Fruit fly (Drosophila melanogaster) whole organism, prepupa: ENCODE measurements around the gene M6.
A peak's percentile ranks its signal among the peaks of the same experiment; 100 is the strongest.

Experiments
- Blimp-1 ChIP-seq: fragments of 200-800 bp; sonication (Bioruptor generic); optimal IDR thresholded peaks from 3 replicates; lab custom pipeline; 2017; ENCODE audit warnings: missing biosample characterization, missing genetic modification characterization, mild to moderate bottlenecking, moderate library complexity, missing genetic modification reagents
- CG10631 ChIP-seq: fragments of 200-800 bp; sonication (Bioruptor generic); optimal IDR thresholded peaks from 2 replicates; lab custom pipeline; 2016; ENCODE audit warnings: missing biosample characterization, missing genetic modification characterization
- CG10669 ChIP-seq: fragments of 200-800 bp; sonication (Bioruptor generic); optimal IDR thresholded peaks from 3 replicates; lab custom pipeline; 2018; ENCODE audit warnings: missing biosample characterization, mild to moderate bottlenecking, missing genetic modification characterization, moderate library complexity
- CG11294 ChIP-seq: fragments of 200-800 bp; sonication (Bioruptor generic); IDR thresholded peaks from 2 replicates; pipeline ENCODE4 v1.3.6; 2022; ENCODE audit warnings: missing biosample characterization, missing genetic modification characterization
- CG11762 ChIP-seq: fragments of 200-800 bp; sonication (Bioruptor generic); optimal IDR thresholded peaks from 3 replicates; lab custom pipeline; 2016; ENCODE audit warnings: missing biosample characterization, missing genetic modification characterization; ENCODE audit not compliant: insufficient read depth
- CG11902 ChIP-seq: fragments of 200-800 bp; sonication (Bioruptor generic); optimal IDR thresholded peaks from 3 replicates; lab custom pipeline; 2016; ENCODE audit warnings: missing biosample characterization, missing genetic modification characterization
- CG15336 ChIP-seq: fragments of 200-800 bp; sonication (Bioruptor generic); IDR thresholded peaks from 2 replicates; pipeline ENCODE4 v1.3.6; 2022; ENCODE audit warnings: missing biosample characterization, missing genetic modification characterization
- CG1621 ChIP-seq: fragments of 200-800 bp; sonication (Bioruptor generic); optimal IDR thresholded peaks from 3 replicates; lab custom pipeline; 2018; ENCODE audit warnings: missing biosample characterization, mild to moderate bottlenecking, missing genetic modification characterization
- CG3032 ChIP-seq: fragments of 200-800 bp; optimal IDR thresholded peaks from 2 replicates; lab custom pipeline; 2019; ENCODE audit warnings: missing biosample characterization, mild to moderate bottlenecking, missing genetic modification characterization, moderate library complexity
- CG31627 ChIP-seq: fragments of 200-800 bp; sonication (Bioruptor generic); optimal IDR thresholded peaks from 3 replicates; lab custom pipeline; 2016; ENCODE audit warnings: missing biosample characterization, missing genetic modification characterization
- CG32006 ChIP-seq: fragments of 200-800 bp; sonication (Bioruptor generic); optimal IDR thresholded peaks from 3 replicates; lab custom pipeline; 2017; ENCODE audit warnings: missing biosample characterization, mild to moderate bottlenecking, missing genetic modification characterization
- CG34406 ChIP-seq: fragments of 200-800 bp; sonication (Bioruptor generic); optimal IDR thresholded peaks from 3 replicates; lab custom pipeline; 2016; ENCODE audit warnings: missing biosample characterization, missing genetic modification characterization
- CG4318 ChIP-seq: fragments of 200-800 bp; sonication (Bioruptor generic); optimal IDR thresholded peaks from 3 replicates; lab custom pipeline; 2017; ENCODE audit warnings: missing biosample characterization, mild to moderate bottlenecking, missing genetic modification characterization
- CG6163 ChIP-seq: fragments of 200-800 bp; sonication (Bioruptor generic); IDR thresholded peaks from 3 replicates; pipeline ENCODE4 v1.3.6; 2022; ENCODE audit warnings: missing biosample characterization, missing genetic modification characterization
- CG6276 ChIP-seq: fragments of 200-800 bp; sonication (Bioruptor generic); optimal IDR thresholded peaks from 2 replicates; lab custom pipeline; 2017; ENCODE audit warnings: missing biosample characterization, mild to moderate bottlenecking, missing genetic modification characterization
- CG6808 ChIP-seq: fragments of 200-800 bp; sonication (Bioruptor generic); optimal IDR thresholded peaks from 3 replicates; lab custom pipeline; 2017; ENCODE audit warnings: missing biosample characterization, missing genetic modification characterization, mild to moderate bottlenecking, moderate library complexity, missing genetic modification reagents
- CG6854 ChIP-seq: fragments of 200-800 bp; sonication (Bioruptor generic); optimal IDR thresholded peaks from 2 replicates; lab custom pipeline; 2017; ENCODE audit warnings: missing biosample characterization, mild to moderate bottlenecking, missing genetic modification characterization
- CG7368 ChIP-seq: fragments of 200-800 bp; sonication (Bioruptor generic); optimal IDR thresholded peaks from 3 replicates; lab custom pipeline; 2016; ENCODE audit warnings: missing biosample characterization, missing genetic modification characterization
- CG8119 ChIP-seq: fragments of 200-800 bp; sonication (Bioruptor generic); IDR thresholded peaks from 3 replicates; pipeline ENCODE4 v1.3.6; 2022; ENCODE audit warnings: missing biosample characterization, missing genetic modification characterization
- CG8319 ChIP-seq: fragments of 200-800 bp; sonication (Bioruptor generic); optimal IDR thresholded peaks from 3 replicates; lab custom pipeline; 2016; ENCODE audit warnings: missing biosample characterization, missing genetic modification characterization
- CG9139 ChIP-seq: fragments of 200-800 bp; sonication (Bioruptor generic); optimal IDR thresholded peaks from 3 replicates; lab custom pipeline; 2017; ENCODE audit warnings: missing biosample characterization, mild to moderate bottlenecking, missing genetic modification characterization
- Eip75B ChIP-seq: fragments of 200-800 bp; sonication (Bioruptor generic); optimal IDR thresholded peaks from 3 replicates; lab custom pipeline; 2016; ENCODE audit warnings: missing biosample characterization, missing genetic modification characterization
- Eip78C ChIP-seq: fragments of 200-800 bp; sonication (Bioruptor generic); peaks from one replicate; lab custom pipeline; 2016; ENCODE audit warnings: missing biosample characterization, missing genetic modification characterization
- Eip93F ChIP-seq: fragments of 200-800 bp; sonication (Bioruptor generic); optimal IDR thresholded peaks from 2 replicates; lab custom pipeline; 2016; ENCODE audit warnings: missing biosample characterization, mild to moderate bottlenecking, missing genetic modification characterization
- Ets96B ChIP-seq: fragments of 200-800 bp; optimal IDR thresholded peaks from 2 replicates; lab custom pipeline; 2019; ENCODE audit warnings: missing biosample characterization, mild to moderate bottlenecking, missing genetic modification characterization, moderate library complexity
- Gug ChIP-seq: fragments of 200-800 bp; sonication (Bioruptor generic); IDR thresholded peaks from 2 replicates; pipeline ENCODE4 v1.3.6; 2022; ENCODE audit warnings: missing biosample characterization, missing genetic modification characterization
- Hr38 ChIP-seq: sonication (Bioruptor generic); optimal IDR thresholded peaks from 2 replicates; lab custom pipeline; 2016; ENCODE audit warnings: missing biosample characterization, missing genetic modification characterization
- Hr39 ChIP-seq: fragments of 200-800 bp; sonication (Bioruptor generic); optimal IDR thresholded peaks from 2 replicates; lab custom pipeline; 2016; ENCODE audit warnings: missing biosample characterization, missing genetic modification characterization
- Hr4 ChIP-seq: fragments of 200-800 bp; sonication (Bioruptor generic); optimal IDR thresholded peaks from 3 replicates; lab custom pipeline; 2016; ENCODE audit warnings: missing biosample characterization, missing genetic modification characterization
- Lpt ChIP-seq: fragments of 200-800 bp; sonication (Bioruptor generic); optimal IDR thresholded peaks from 3 replicates; lab custom pipeline; 2016; ENCODE audit warnings: missing biosample characterization, missing genetic modification characterization
- Met ChIP-seq: fragments of 200-800 bp; sonication (Bioruptor generic); optimal IDR thresholded peaks from 3 replicates; lab custom pipeline; 2016; ENCODE audit warnings: missing biosample characterization, missing genetic modification characterization
- OdsH ChIP-seq: fragments of 200-800 bp; sonication (Bioruptor generic); optimal IDR thresholded peaks from 3 replicates; lab custom pipeline; 2016; ENCODE audit warnings: missing biosample characterization, missing genetic modification characterization
- Smox ChIP-seq: fragments of 200-800 bp; sonication (Bioruptor generic); optimal IDR thresholded peaks from 3 replicates; lab custom pipeline; 2016; ENCODE audit warnings: missing biosample characterization, missing genetic modification characterization
- Sox102F ChIP-seq: fragments of 200-800 bp; sonication (Bioruptor generic); optimal IDR thresholded peaks from 2 replicates; lab custom pipeline; 2016; ENCODE audit warnings: missing biosample characterization, mild to moderate bottlenecking, missing genetic modification characterization
- Sox14 ChIP-seq: fragments of 200-800 bp; sonication (Bioruptor generic); optimal IDR thresholded peaks from 3 replicates; lab custom pipeline; 2016; ENCODE audit warnings: missing biosample characterization, missing genetic modification characterization
- Sox15 ChIP-seq: fragments of 200-800 bp; sonication (Bioruptor generic); optimal IDR thresholded peaks from 3 replicates; lab custom pipeline; 2016; ENCODE audit warnings: missing biosample characterization, missing genetic modification characterization
- achi ChIP-seq: fragments of 200-800 bp; sonication (Bioruptor generic); optimal IDR thresholded peaks from 3 replicates; lab custom pipeline; 2016; ENCODE audit warnings: missing biosample characterization, missing genetic modification characterization
- acj6 ChIP-seq: fragments of 200-800 bp; sonication (Bioruptor generic); optimal IDR thresholded peaks from 3 replicates; lab custom pipeline; 2016; ENCODE audit warnings: missing biosample characterization, missing genetic modification characterization
- dac ChIP-seq: fragments of 200-800 bp; sonication (Bioruptor generic); optimal IDR thresholded peaks from 2 replicates; lab custom pipeline; 2017; ENCODE audit warnings: missing biosample characterization, mild to moderate bottlenecking, missing genetic modification characterization
- dsx ChIP-seq: fragments of 200-800 bp; optimal IDR thresholded peaks from 3 replicates; lab custom pipeline; 2019; ENCODE audit warnings: missing biosample characterization, mild to moderate bottlenecking, missing genetic modification characterization, moderate library complexity; ENCODE audit not compliant: poor library complexity, severe bottlenecking
- esn ChIP-seq: fragments of 200-800 bp; sonication (Bioruptor generic); optimal IDR thresholded peaks from 2 replicates; lab custom pipeline; 2016; ENCODE audit warnings: missing biosample characterization, mild to moderate bottlenecking, missing genetic modification characterization, moderate library complexity
- fd59A ChIP-seq: fragments of 200-800 bp; sonication (Bioruptor generic); optimal IDR thresholded peaks from 2 replicates; lab custom pipeline; 2017; ENCODE audit warnings: missing biosample characterization, mild to moderate bottlenecking, missing genetic modification characterization, missing genetic modification reagents
- fd85E ChIP-seq: fragments of 200-800 bp; sonication (Bioruptor generic); optimal IDR thresholded peaks from 3 replicates; lab custom pipeline; 2016; ENCODE audit warnings: missing biosample characterization, missing genetic modification characterization
- fkh ChIP-seq: fragments of 200-800 bp; sonication (Bioruptor generic); optimal IDR thresholded peaks from 3 replicates; lab custom pipeline; 2017; ENCODE audit warnings: missing biosample characterization, mild to moderate bottlenecking, missing genetic modification characterization, moderate library complexity
- lz ChIP-seq: fragments of 200-800 bp; sonication (Bioruptor generic); optimal IDR thresholded peaks from 3 replicates; lab custom pipeline; 2016; ENCODE audit warnings: missing biosample characterization, missing genetic modification characterization
- net ChIP-seq: fragments of 200-800 bp; sonication (Bioruptor generic); optimal IDR thresholded peaks from 3 replicates; lab custom pipeline; 2016; ENCODE audit warnings: missing biosample characterization, missing genetic modification characterization
- pdm3 ChIP-seq: fragments of 200-800 bp; sonication (Bioruptor generic); optimal IDR thresholded peaks from 3 replicates; lab custom pipeline; 2016; ENCODE audit warnings: missing biosample characterization, missing genetic modification characterization
- spab ChIP-seq: fragments of 200-800 bp; sonication (Bioruptor generic); optimal IDR thresholded peaks from 2 replicates; lab custom pipeline; 2017; ENCODE audit warnings: missing biosample characterization, mild to moderate bottlenecking, missing genetic modification characterization, missing genetic modification reagents
- ss ChIP-seq, 2 experiments: fragments of 200-800 bp; sonication (Bioruptor generic); optimal IDR thresholded peaks; 2 replicates in 1 of 2; 3 replicates in 1 of 2; lab custom pipeline; 2017 to 2018; ENCODE audit warnings: mild to moderate bottlenecking in 2 of 2, missing biosample characterization in 2 of 2, missing genetic modification characterization in 2 of 2, moderate library complexity in 1 of 2
- svp ChIP-seq: fragments of 200-800 bp; sonication (Bioruptor generic); peaks from one replicate; lab custom pipeline; 2016; ENCODE audit warnings: missing biosample characterization, missing genetic modification characterization
- vri ChIP-seq: fragments of 200-800 bp; sonication (Bioruptor generic); optimal IDR thresholded peaks from 3 replicates; lab custom pipeline; 2016; ENCODE audit warnings: missing biosample characterization, mild to moderate bottlenecking, missing genetic modification characterization

M6 gene

DNA sequence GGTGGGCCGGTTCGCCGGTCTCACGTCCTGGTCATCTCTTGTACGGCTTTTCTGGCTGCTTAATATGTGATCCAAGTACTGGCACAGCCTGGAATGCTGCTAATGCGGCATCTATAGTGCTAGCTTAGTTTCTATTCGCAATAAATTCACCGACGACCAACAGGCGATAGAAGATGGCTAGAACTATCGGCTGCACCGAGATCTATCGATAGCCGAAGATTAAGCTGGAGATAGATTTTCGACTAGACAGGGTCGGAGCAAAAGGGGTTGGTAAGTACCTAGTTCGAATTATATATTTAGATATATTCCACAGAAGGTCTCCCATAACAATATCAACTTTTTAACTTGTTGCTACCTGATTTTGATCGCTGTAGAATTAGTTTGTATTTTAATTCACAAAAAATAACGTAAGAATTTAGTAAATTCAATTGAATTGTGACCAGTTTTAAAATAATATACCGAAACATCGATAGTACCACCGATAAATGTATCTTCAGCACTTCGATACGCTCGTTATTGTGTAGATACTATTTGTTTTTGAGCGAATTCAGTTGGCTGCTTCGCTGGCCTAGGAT lies at the start of gene M6, which contains the start of gene Glg1:
M6 (plus strand) TSS at position 499 of the 575 bp plus-strand sequence.
Glg1 (minus strand) TSS at position 185 of the 575 bp plus-strand sequence.
- TF ChIP-seq Hr39 (GFP tag; lab: Kevin White, UChicago) (peak; percentile 66), CG9139 (GFP tag; lab: Kevin White, UChicago) (no peak), achi (GFP tag; lab: Kevin White, UChicago) (peak; percentile 52), CG6854 (GFP tag; lab: Kevin White, UChicago) (no peak), Met (GFP tag; lab: Kevin White, UChicago) (peak; percentile 66), CG8119 (GFP tag; lab: Robert Waterston, UW) (0 out of 3 replicates have a peak, but pooled peaks have one; percentile 12), Lpt (GFP tag; lab: Kevin White, UChicago) (no peak), Hr38 (GFP tag; lab: Kevin White, UChicago) (no peak), ss (GFP tag; optimal IDR thresholded peaks at IDR 0.05; lab: Kevin White, UChicago) (no peak), Ets96B (tag; lab: Kevin White, UChicago) (peak; percentile 51), fd85E (GFP tag; lab: Kevin White, UChicago) (no peak), fkh (peak; percentile 65), CG34406 (peak; percentile 66), CG6808 (no peak), CG3032 (tag; lab: Kevin White, UChicago) (peak; percentile 67), Eip75B (GFP tag; lab: Kevin White, UChicago) (peak; percentile 15), Sox102F (GFP tag; lab: Kevin White, UChicago) (no peak), Eip78C (GFP tag; lab: Kevin White, UChicago) (peak; percentile 71), CG10631 (GFP tag; lab: Kevin White, UChicago) (peak; percentile 64), spab (GFP tag; lab: Kevin White, UChicago) (no peak), CG4318 (no peak), lz (peak; percentile 72), pdm3 (GFP tag; lab: Kevin White, UChicago) (no peak), CG10669 (GFP tag; lab: Kevin White, UChicago) (no peak), esn (GFP tag; lab: Kevin White, UChicago) (peak; percentile 79), CG1621 (peak; percentile 14), dsx (GFP tag; lab: Kevin White, UChicago) (peak; percentile 39), Sox14 (GFP tag; lab: Kevin White, UChicago) (peak; percentile 64), Hr4 (GFP tag; lab: Kevin White, UChicago) (peak; percentile 76), vri (GFP tag; lab: Kevin White, UChicago) (peak; percentile 34), svp (no peak), Smox (GFP tag; lab: Kevin White, UChicago) (peak; percentile 63), Sox15 (peak; percentile 37), net (peak; percentile 27), CG11294 (GFP tag; lab: Robert Waterston, UW) (no peak), CG6163 (GFP tag; lab: Robert Waterston, UW) (peak; percentile 60; the same call in 1 of the 3 replicates), fd59A (GFP tag; lab: Kevin White, UChicago) (no peak), acj6 (GFP tag; lab: Kevin White, UChicago) (peak; percentile 67), CG7368 (no peak), Blimp-1 (GFP tag; lab: Kevin White, UChicago) (no peak), CG8319 (no peak), CG11762 (no peak), Gug (GFP tag; lab: Robert Waterston, UW) (peak; percentile 49; the same call in 1 of the 2 replicates), CG6276 (GFP tag; lab: Kevin White, UChicago) (peak; percentile 33), CG15336 (GFP tag; lab: Robert Waterston, UW) (no peak), dac (GFP tag; lab: Kevin White, UChicago) (no peak), CG32006 (GFP tag; lab: Kevin White, UChicago) (peak; percentile 55), CG31627 (peak; percentile 74), Eip93F (GFP tag; lab: Kevin White, UChicago) (peak; percentile 15), OdsH (GFP tag; lab: Kevin White, UChicago) (no peak), CG11902 (GFP tag; lab: Kevin White, UChicago) (peak; percentile 37)
